Worm (Caenorhabditis elegans): Measurements from ENCODE around the gene nhr-152.

- TF ChIP-seq flt-1 (GFP tag; IDR thresholded peaks at IDR 0.05) (no peak), ama-1 (optimal IDR thresholded peaks at IDR 0.05) (no peak), F13C5.2 (tag; optimal IDR thresholded peaks at IDR 0.05) (no peak), sea-1 (GFP tag; conservative IDR thresholded peaks at IDR 0.05) (no peak), hmg-4 (GFP tag; optimal IDR thresholded peaks at IDR 0.05) (no peak), tbx-37 (GFP tag; conservative IDR thresholded peaks at IDR 0.05) (no peak), B0310.2 (tag; optimal IDR thresholded peaks at IDR 0.05) (no peak), hmbx-1 (tag; optimal IDR thresholded peaks at IDR 0.05) (no peak), ets-7 (tag; optimal IDR thresholded peaks at IDR 0.05) (no peak), pes-1 (GFP tag; IDR thresholded peaks at IDR 0.05) (no peak), hnd-1 (tag; optimal IDR thresholded peaks at IDR 0.05) (no peak), ceh-13 (GFP tag; optimal IDR thresholded peaks at IDR 0.05) (no peak), scrt-1 (GFP tag; IDR thresholded peaks at IDR 0.05) (no peak), tra-4 (tag; optimal IDR thresholded peaks at IDR 0.05) (no peak)
These were observed 32.6 kb upstream of the nhr-152 start, which contains the start of gene srh-200 for ce11 chrV:7653567-7653966.

Data from whole organism, early embryonic.